Worm (Caenorhabditis elegans): ENCODE measurements around the gene clec-85.
"Not testable (repeated sequence)": the region's sequence is repeated elsewhere in the genome, so short reads cannot be mapped to it uniquely, and the experiment has no call there.

The clec-85 gene

DNA sequence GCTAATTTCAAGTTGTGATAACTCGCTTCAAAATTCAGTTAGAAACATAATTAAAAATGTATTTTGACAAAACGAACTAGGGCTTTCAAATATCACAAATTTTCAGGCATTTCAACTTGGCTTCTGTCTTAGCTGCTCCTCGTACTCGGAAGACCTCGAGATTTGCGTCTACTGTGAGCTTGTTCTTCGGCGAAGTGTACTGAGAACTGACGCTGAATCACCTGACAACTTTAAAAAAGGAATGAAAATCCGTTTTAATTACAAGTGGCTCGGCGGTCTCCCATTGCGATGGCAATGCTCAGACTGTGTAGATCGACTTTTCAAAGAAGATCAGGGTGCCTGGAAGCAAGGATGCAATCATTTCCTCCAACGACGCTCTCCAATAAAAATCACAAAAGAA, at the start of gene clec-85:
TSS of gene clec-85 (plus strand) at position 301 of the 400 bp plus-strand sequence.
- TF ChIP-seq F13C5.2 (tag; optimal IDR thresholded peaks at IDR 0.05) (no peak), scrt-1 (GFP tag; IDR thresholded peaks at IDR 0.05) (no peak), ceh-13 (GFP tag; optimal IDR thresholded peaks at IDR 0.05) (no peak), ets-7 (tag; optimal IDR thresholded peaks at IDR 0.05) (no peak), ceh-36 (tag; optimal IDR thresholded peaks at IDR 0.05) (no peak), B0310.2 (tag; optimal IDR thresholded peaks at IDR 0.05) (no peak), tbx-37 (GFP tag; conservative IDR thresholded peaks at IDR 0.05) (no peak), flt-1 (GFP tag; IDR thresholded peaks at IDR 0.05) (no peak), ama-1 (optimal IDR thresholded peaks at IDR 0.05) (no peak), sea-1 (GFP tag; conservative IDR thresholded peaks at IDR 0.05) (no peak)

DNA sequence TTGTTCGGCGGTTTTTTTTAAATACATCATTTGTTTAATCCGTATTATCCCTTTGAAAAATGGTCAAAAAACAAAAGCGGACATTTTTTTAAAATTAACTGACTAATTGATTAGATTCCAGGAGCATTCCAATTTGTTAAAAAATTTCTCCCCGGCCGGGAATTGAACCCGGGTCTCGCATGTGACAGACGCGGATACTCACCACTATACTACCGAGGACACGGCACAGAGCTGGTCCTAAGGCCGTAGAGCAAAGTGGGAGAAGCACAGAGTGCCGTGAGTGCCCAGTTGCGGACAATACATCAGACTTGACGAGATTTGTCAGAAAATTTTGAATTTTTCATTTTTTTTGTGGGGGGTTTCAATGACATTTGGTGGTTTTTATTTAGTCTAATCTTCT, 49.7 kb upstream of the clec-85 start:
- TF ChIP-seq tbx-37 (GFP tag; conservative IDR thresholded peaks at IDR 0.05) = no peak
- 0 out of 2 replicates have a peak, but pooled peaks have one; percentile 13 for TF ChIP-seq flt-1 (GFP tag; IDR thresholded peaks at IDR 0.05)
- no peak for TF ChIP-seq tra-4 (tag; optimal IDR thresholded peaks at IDR 0.05)
- TF ChIP-seq scrt-1 (GFP tag; IDR thresholded peaks at IDR 0.05) = peak; percentile 38; the same call in 1 of the 2 replicates
- TF ChIP-seq pes-1 (GFP tag; IDR thresholded peaks at IDR 0.05) = peak; percentile 54; the same call in 1 of the 2 replicates
- TF ChIP-seq tbx-11 (GFP tag; IDR thresholded peaks at IDR 0.05) = no peak

- TF ChIP-seq flt-1 (GFP tag; IDR thresholded peaks at IDR 0.05); scrt-1 (GFP tag; IDR thresholded peaks at IDR 0.05); tbx-37 (GFP tag; conservative IDR thresholded peaks at IDR 0.05): not testable (repeated sequence)
Observed at ce11 chrIV:2801558-2801957, 49.1 kb upstream of the clec-85 start, which contains the start of gene Y54G2A.44. Gene Y54G2A.44 (plus strand): TSS chrIV:2801858.

- TF ChIP-seq ama-1 (optimal IDR thresholded peaks at IDR 0.05) = no peak
- no peak for TF ChIP-seq tra-4 (tag; optimal IDR thresholded peaks at IDR 0.05)
- TF ChIP-seq pes-1 (GFP tag; IDR thresholded peaks at IDR 0.05) = peak; percentile 72
- peak; percentile 78 for TF ChIP-seq scrt-1 (GFP tag; IDR thresholded peaks at IDR 0.05)
- peak; percentile 5 for TF ChIP-seq aly-1 (tag; optimal IDR thresholded peaks at IDR 0.05)
- TF ChIP-seq tbx-37 (GFP tag; conservative IDR thresholded peaks at IDR 0.05) = peak; percentile 38; the same call in 1 of the 2 replicates
- TF ChIP-seq ceh-13 (GFP tag; optimal IDR thresholded peaks at IDR 0.05) = peak; percentile 37
- TF ChIP-seq tbx-11 (GFP tag; IDR thresholded peaks at IDR 0.05) = 0 out of 2 replicates have a peak, but pooled peaks have one; percentile 53
- TF ChIP-seq ets-7 (tag; optimal IDR thresholded peaks at IDR 0.05) = no peak
- TF ChIP-seq flt-1 (GFP tag; IDR thresholded peaks at IDR 0.05) = peak; percentile 70
- peak; percentile 22 for TF ChIP-seq B0310.2 (tag; optimal IDR thresholded peaks at IDR 0.05)
- TF ChIP-seq ceh-36 (tag; optimal IDR thresholded peaks at IDR 0.05) = peak; percentile 50
- peak; percentile 46 for TF ChIP-seq hmg-4 (GFP tag; optimal IDR thresholded peaks at IDR 0.05)
- TF ChIP-seq sea-1 (GFP tag; conservative IDR thresholded peaks at IDR 0.05) = 0 out of 2 replicates have a peak, but pooled peaks have one; percentile 40
- TF ChIP-seq hnd-1 (tag; optimal IDR thresholded peaks at IDR 0.05) = peak; percentile 14
- TF ChIP-seq F13C5.2 (tag; optimal IDR thresholded peaks at IDR 0.05) = no peak
- TF ChIP-seq hmbx-1 (tag; optimal IDR thresholded peaks at IDR 0.05) = no peak
Observed at ce11 chrIV:2802193-2802592, 48.5 kb upstream of the clec-85 start.

- TF ChIP-seq hnd-1 (tag; optimal IDR thresholded peaks at IDR 0.05) (no peak), tbx-37 (GFP tag; conservative IDR thresholded peaks at IDR 0.05) (no peak), sea-1 (GFP tag; conservative IDR thresholded peaks at IDR 0.05) (no peak), F13C5.2 (tag; optimal IDR thresholded peaks at IDR 0.05) (no peak), ama-1 (optimal IDR thresholded peaks at IDR 0.05) (no peak), tbx-11 (GFP tag; IDR thresholded peaks at IDR 0.05) (no peak), scrt-1 (GFP tag; IDR thresholded peaks at IDR 0.05) (no peak), flt-1 (GFP tag; IDR thresholded peaks at IDR 0.05) (no peak), B0310.2 (tag; optimal IDR thresholded peaks at IDR 0.05) (no peak), hmbx-1 (tag; optimal IDR thresholded peaks at IDR 0.05) (no peak), tra-4 (tag; optimal IDR thresholded peaks at IDR 0.05) (no peak), hmg-4 (GFP tag; optimal IDR thresholded peaks at IDR 0.05) (no peak), ets-7 (tag; optimal IDR thresholded peaks at IDR 0.05) (no peak), ceh-13 (GFP tag; optimal IDR thresholded peaks at IDR 0.05) (no peak)
Observed at ce11 chrIV:2803652-2804051, 47.0 kb upstream of the clec-85 start, which contains the start of gene Y54G2A.32. Gene Y54G2A.32 (plus strand): TSS chrIV:2803952.

- peak; percentile 82 for TF ChIP-seq scrt-1 (GFP tag; IDR thresholded peaks at IDR 0.05)
- peak; percentile 49 for TF ChIP-seq hmbx-1 (tag; optimal IDR thresholded peaks at IDR 0.05)
- TF ChIP-seq B0310.2 (tag; optimal IDR thresholded peaks at IDR 0.05) = peak; percentile 81
- no peak for TF ChIP-seq ama-1 (optimal IDR thresholded peaks at IDR 0.05)
- peak; percentile 80 for TF ChIP-seq ceh-13 (GFP tag; optimal IDR thresholded peaks at IDR 0.05)
- peak; percentile 65 for TF ChIP-seq aly-1 (tag; optimal IDR thresholded peaks at IDR 0.05)
- peak; percentile 87 for TF ChIP-seq hmg-4 (GFP tag; optimal IDR thresholded peaks at IDR 0.05)
- peak; percentile 30 for TF ChIP-seq tra-4 (tag; optimal IDR thresholded peaks at IDR 0.05)
- TF ChIP-seq pes-1 (GFP tag; IDR thresholded peaks at IDR 0.05) = peak; percentile 88
- peak; percentile 69 for TF ChIP-seq hnd-1 (tag; optimal IDR thresholded peaks at IDR 0.05)
- peak; percentile 88 for TF ChIP-seq sea-1 (GFP tag; conservative IDR thresholded peaks at IDR 0.05)
- peak; percentile 67 for TF ChIP-seq ceh-36 (tag; optimal IDR thresholded peaks at IDR 0.05)
- TF ChIP-seq tbx-11 (GFP tag; IDR thresholded peaks at IDR 0.05) = peak; percentile 81
- TF ChIP-seq F13C5.2 (tag; optimal IDR thresholded peaks at IDR 0.05) = no peak
- TF ChIP-seq flt-1 (GFP tag; IDR thresholded peaks at IDR 0.05) = peak; percentile 85
- peak; percentile 64; the same call in 1 of the 2 replicates for TF ChIP-seq tbx-37 (GFP tag; conservative IDR thresholded peaks at IDR 0.05)
- TF ChIP-seq ets-7 (tag; optimal IDR thresholded peaks at IDR 0.05) = peak; percentile 37
Observed at ce11 chrIV:2805525-2805924, 45.2 kb upstream of the clec-85 start, which contains the start of gene Y54G2A.45. Gene Y54G2A.45 (plus strand): TSS chrIV:2805857.

ce11 chrIV:2808154-2808553, 42.5 kb upstream of the clec-85 start:
- TF ChIP-seq scrt-1 (GFP tag; IDR thresholded peaks at IDR 0.05) = peak; percentile 42; the same call in 1 of the 2 replicates
- no peak for TF ChIP-seq hnd-1 (tag; optimal IDR thresholded peaks at IDR 0.05)
- TF ChIP-seq ceh-36 (tag; optimal IDR thresholded peaks at IDR 0.05) = no peak
- no peak for TF ChIP-seq F13C5.2 (tag; optimal IDR thresholded peaks at IDR 0.05)
- 0 out of 2 replicates have a peak, but pooled peaks have one; percentile 22 for TF ChIP-seq pes-1 (GFP tag; IDR thresholded peaks at IDR 0.05)
- TF ChIP-seq flt-1 (GFP tag; IDR thresholded peaks at IDR 0.05) = 0 out of 2 replicates have a peak, but pooled peaks have one; percentile 27
- no peak for TF ChIP-seq ets-7 (tag; optimal IDR thresholded peaks at IDR 0.05)
- no peak for TF ChIP-seq ceh-13 (GFP tag; optimal IDR thresholded peaks at IDR 0.05)
